ENCODE assay signal across 1 fruit fly cellular context in the genomic region with DNA sequence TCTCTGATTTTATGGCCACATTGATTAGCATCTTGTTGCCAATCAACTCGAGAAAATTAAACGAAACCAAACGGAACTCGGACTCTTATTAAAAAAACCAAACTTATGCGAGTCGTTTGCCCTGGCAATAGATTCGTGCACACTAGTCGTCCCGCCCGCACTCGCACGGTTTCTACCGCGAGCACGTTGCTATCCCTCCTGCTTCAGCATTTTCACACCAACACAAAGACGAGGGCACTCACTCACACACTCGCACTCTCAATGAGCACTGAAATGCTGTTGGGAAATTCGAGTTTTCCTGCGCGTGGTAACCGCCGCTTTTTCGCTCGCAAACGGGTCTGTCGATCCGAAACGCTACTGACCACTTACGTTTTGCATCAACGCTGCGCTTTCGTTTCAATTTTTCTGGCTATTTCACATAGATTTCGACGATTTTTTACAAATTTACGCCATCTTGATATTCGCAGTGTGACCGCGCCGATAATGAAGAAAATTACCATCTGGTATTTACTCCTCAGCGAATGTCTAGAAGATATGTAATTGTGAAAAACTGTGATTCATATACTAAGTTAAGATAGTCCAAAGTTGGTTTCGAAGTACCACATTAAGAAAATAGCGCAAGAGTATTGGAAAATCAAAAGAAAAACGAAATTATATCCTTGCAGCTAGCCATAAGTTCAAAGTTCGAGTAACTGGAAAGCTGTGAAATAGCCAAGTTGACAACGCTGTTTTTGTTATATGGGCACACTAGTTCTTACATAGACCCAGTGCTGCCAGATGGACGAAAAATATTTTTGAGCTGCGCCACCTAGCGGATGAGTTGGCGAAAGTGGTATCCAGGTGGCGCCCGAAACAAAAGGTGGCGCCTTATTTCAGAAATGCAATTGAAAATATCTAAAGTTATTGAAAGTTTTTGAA.
A peak's percentile ranks its signal among the peaks of the same experiment; 100 is the strongest.
TF ChIP-seq lines count a peak whose summit lies in the region.

TSS of gene dco (minus strand) at position 503 of the 918 bp plus-strand sequence.

TF ChIP-seq in whole organism, embryonic, 481 proteins besides CTCF, POLR2A, EP300 and RAD21 (continued from another document and continues in another):
- peak; percentile 67 for TF ChIP-seq Camta (GFP tag; optimal IDR thresholded peaks at IDR 0.05; lab: Kevin White, UChicago)
- peak; percentile 53 for TF ChIP-seq CG6272 (GFP tag; IDR thresholded peaks at IDR 0.05; lab: Robert Waterston, UW)
- peak; percentile 60 for TF ChIP-seq Mad (GFP tag; optimal IDR thresholded peaks at IDR 0.05; lab: Kevin White, UChicago)
- peak; percentile 49; the same call in 1 of the 3 replicates for TF ChIP-seq Opbp (GFP tag; IDR thresholded peaks at IDR 0.05; lab: Robert Waterston, UW; ENCODE audit: partially characterized antibody)
- TF ChIP-seq CG34224 (GFP tag; IDR thresholded peaks at IDR 0.05; lab: Robert Waterston, UW; ENCODE audit: partially characterized antibody) = no peak
- TF ChIP-seq pan (optimal IDR thresholded peaks at IDR 0.05; lab: Kevin White, UChicago) = no peak
- peak in 1 of 2 experiments; percentile 84 for TF ChIP-seq pan (GFP tag; optimal IDR thresholded peaks at IDR 0.05 in 1 of 2, IDR thresholded peaks at IDR 0.05 in 1 of 2)
- peak; percentile 58 for TF ChIP-seq CG17361 (GFP tag; IDR thresholded peaks at IDR 0.05; lab: Robert Waterston, UW)
- TF ChIP-seq CG34422 (GFP tag; IDR thresholded peaks at IDR 0.05; lab: Robert Waterston, UW) = peak; percentile 79; the same call in 2 of the 3 replicates
- TF ChIP-seq CG6683 (GFP tag; optimal IDR thresholded peaks at IDR 0.05; lab: Kevin White, UChicago) = no peak
- peak; percentile 13 for TF ChIP-seq pb (GFP tag; optimal IDR thresholded peaks at IDR 0.05; lab: Kevin White, UChicago)
- peak; percentile 75 for TF ChIP-seq Ada2b (GFP tag; IDR thresholded peaks at IDR 0.05; lab: Robert Waterston, UW)
- peak; percentile 77; the same call in 2 of the 3 replicates for TF ChIP-seq H15 (GFP tag; IDR thresholded peaks at IDR 0.05; lab: Robert Waterston, UW)
- TF ChIP-seq btn (GFP tag; optimal IDR thresholded peaks at IDR 0.05; lab: Kevin White, UChicago) = peak; percentile 39
- no peak for TF ChIP-seq crc (GFP tag; optimal IDR thresholded peaks at IDR 0.05; lab: Kevin White, UChicago)
- peak; percentile 4 for TF ChIP-seq Atf-2 (GFP tag; optimal IDR thresholded peaks at IDR 0.05; lab: Kevin White, UChicago)
- no peak for TF ChIP-seq Lpt (GFP tag; optimal IDR thresholded peaks at IDR 0.05; lab: Kevin White, UChicago)
- peak; percentile 40 for TF ChIP-seq CG10209 (GFP tag; optimal IDR thresholded peaks at IDR 0.05; lab: Kevin White, UChicago)
- no peak for TF ChIP-seq sima (GFP tag; optimal IDR thresholded peaks at IDR 0.05; lab: Kevin White, UChicago)
- peak; percentile 34 for TF ChIP-seq CG10979 (tag; optimal IDR thresholded peaks at IDR 0.05; lab: Kevin White, UChicago)
- TF ChIP-seq mirr (GFP tag; optimal IDR thresholded peaks at IDR 0.05; lab: Kevin White, UChicago) = no peak
- TF ChIP-seq tgo (GFP tag; IDR thresholded peaks at IDR 0.05; lab: Robert Waterston, UW) = peak; percentile 80
- TF ChIP-seq Hr51 (GFP tag; optimal IDR thresholded peaks at IDR 0.05; lab: Kevin White, UChicago) = peak; percentile 22 to 63
- peak; percentile 63 for TF ChIP-seq CG11504 (tag; optimal IDR thresholded peaks at IDR 0.05; lab: Kevin White, UChicago)
- TF ChIP-seq slou (GFP tag; optimal IDR thresholded peaks at IDR 0.05; lab: Kevin White, UChicago) = peak; percentile 50
- peak; percentile 98 for TF ChIP-seq Med (GFP tag; lab: Kevin White, UChicago)
- peak; percentile 8 for TF ChIP-seq Asciz (GFP tag; optimal IDR thresholded peaks at IDR 0.05; lab: Kevin White, UChicago)
- TF ChIP-seq prd (optimal IDR thresholded peaks at IDR 0.05; lab: Kevin White, UChicago) = no peak
- TF ChIP-seq prd (GFP tag; IDR thresholded peaks at IDR 0.05; lab: Robert Waterston, UW) = peak; percentile 89
- peak; percentile 32; the same call in 1 of the 2 replicates for TF ChIP-seq Bgb (GFP tag; IDR thresholded peaks at IDR 0.05; lab: Robert Waterston, UW; ENCODE audit: partially characterized antibody)
- TF ChIP-seq sug (tag; optimal IDR thresholded peaks at IDR 0.05; lab: Kevin White, UChicago) = peak; percentile 61
- no peak for TF ChIP-seq CG5180 (GFP tag; optimal IDR thresholded peaks at IDR 0.05; lab: Kevin White, UChicago)
- peak; percentile 4 for TF ChIP-seq CG3163 (GFP tag; optimal IDR thresholded peaks at IDR 0.05; lab: Kevin White, UChicago)
- TF ChIP-seq Elba2 (GFP tag; optimal IDR thresholded peaks at IDR 0.05; lab: Kevin White, UChicago) = peak; percentile 24
- TF ChIP-seq B-H1 (GFP tag; IDR thresholded peaks at IDR 0.05; lab: Robert Waterston, UW) = peak; percentile 61
- 0 out of 2 replicates have a peak, but pooled peaks have one; percentile 20 for TF ChIP-seq sim (GFP tag; IDR thresholded peaks at IDR 0.05; lab: Robert Waterston, UW)
- peak; percentile 96 for TF ChIP-seq CG32532 (GFP tag; IDR thresholded peaks at IDR 0.05; lab: Robert Waterston, UW)
- no peak for TF ChIP-seq psq (GFP tag; optimal IDR thresholded peaks at IDR 0.05; lab: Kevin White, UChicago)
- peak; percentile 90 for TF ChIP-seq D (optimal IDR thresholded peaks at IDR 0.05; lab: Kevin White, UChicago)
- no peak for TF ChIP-seq D (GFP tag; optimal IDR thresholded peaks at IDR 0.05; lab: Kevin White, UChicago)
- peak; percentile 51; the same call in 1 of the 2 replicates for TF ChIP-seq klu (GFP tag; IDR thresholded peaks at IDR 0.05; lab: Robert Waterston, UW)
- TF ChIP-seq CG9817 (tag; optimal IDR thresholded peaks at IDR 0.05; lab: Kevin White, UChicago) = peak; percentile 74
- no peak; the same call in 1 of the 2 replicates for TF ChIP-seq Ravus (GFP tag; IDR thresholded peaks at IDR 0.05; lab: Robert Waterston, UW)
- TF ChIP-seq cwo (GFP tag; optimal IDR thresholded peaks at IDR 0.05; lab: Kevin White, UChicago) = no peak
- TF ChIP-seq CG11560 (tag; IDR thresholded peaks at IDR 0.05; lab: Robert Waterston, UW) = peak; percentile 83
- 0 out of 2 replicates have a peak, but pooled peaks have one; percentile 6 for TF ChIP-seq bbx (GFP tag; IDR thresholded peaks at IDR 0.05; lab: Robert Waterston, UW; ENCODE audit: partially characterized antibody)
- TF ChIP-seq croc (GFP tag; conservative IDR thresholded peaks at IDR 0.05; lab: Robert Waterston, UW) = peak; percentile 54; the same call in 2 of the 3 replicates
- peak; percentile 82 for TF ChIP-seq CG11085 (GFP tag; IDR thresholded peaks at IDR 0.05; lab: Robert Waterston, UW)
- TF ChIP-seq salm (tag; optimal IDR thresholded peaks at IDR 0.05; lab: Kevin White, UChicago) = no peak
- TF ChIP-seq Hsf (GFP tag; optimal IDR thresholded peaks at IDR 0.05; lab: Kevin White, UChicago) = peak; percentile 79
- no peak for TF ChIP-seq gsb-n (tag; optimal IDR thresholded peaks at IDR 0.05; lab: Kevin White, UChicago)
- peak; percentile 95 for TF ChIP-seq CG9797 (GFP tag; optimal IDR thresholded peaks at IDR 0.05; lab: Kevin White, UChicago)
- TF ChIP-seq CG13123 (GFP tag; optimal IDR thresholded peaks at IDR 0.05; lab: Kevin White, UChicago) = peak; percentile 46
- TF ChIP-seq Dll (GFP tag; IDR thresholded peaks at IDR 0.05; lab: Robert Waterston, UW; ENCODE audit: partially characterized antibody) = no peak
- peak in 1 of 2 experiments; percentile 53 for TF ChIP-seq insv (GFP tag; optimal IDR thresholded peaks at IDR 0.05; lab: Kevin White, UChicago)
- peak; percentile 53 for TF ChIP-seq Dek (tag; optimal IDR thresholded peaks at IDR 0.05; lab: Kevin White, UChicago)
- no peak for TF ChIP-seq C15 (GFP tag; IDR thresholded peaks at IDR 0.05; lab: Robert Waterston, UW)
- TF ChIP-seq CG8281 (tag; optimal IDR thresholded peaks at IDR 0.05; lab: Kevin White, UChicago) = no peak
- TF ChIP-seq ken (GFP tag; IDR thresholded peaks at IDR 0.05; lab: Robert Waterston, UW) = peak; percentile 86
- peak; percentile 92 for TF ChIP-seq bab2 (GFP tag; optimal IDR thresholded peaks at IDR 0.05; lab: Kevin White, UChicago)
- peak; percentile 27; the same call in 1 of the 2 replicates for TF ChIP-seq CG7372 (GFP tag; IDR thresholded peaks at IDR 0.05; lab: Robert Waterston, UW)
- peak; percentile 67 for TF ChIP-seq repo (GFP tag; optimal IDR thresholded peaks at IDR 0.05; lab: Kevin White, UChicago)
- TF ChIP-seq wor (GFP tag; IDR thresholded peaks at IDR 0.05; lab: Robert Waterston, UW) = peak; percentile 50; the same call in 1 of the 2 replicates
- TF ChIP-seq CG13624 (GFP tag; optimal IDR thresholded peaks at IDR 0.05; lab: Kevin White, UChicago) = peak; percentile 82
- peak; percentile 49; the same call in 1 of the 2 replicates for TF ChIP-seq ro (GFP tag; IDR thresholded peaks at IDR 0.05; lab: Robert Waterston, UW)
- peak; percentile 42; the same call in 1 of the 2 replicates for TF ChIP-seq peb (GFP tag; IDR thresholded peaks at IDR 0.05; lab: Robert Waterston, UW)
- TF ChIP-seq CG18011 (GFP tag; optimal IDR thresholded peaks at IDR 0.05; lab: Kevin White, UChicago) = no peak
- peak; percentile 84 for TF ChIP-seq Aef1 (GFP tag; IDR thresholded peaks at IDR 0.05; lab: Robert Waterston, UW)
- peak; percentile 9 for TF ChIP-seq CG3281 (GFP tag; optimal IDR thresholded peaks at IDR 0.05; lab: Kevin White, UChicago)
- TF ChIP-seq CG7928 (GFP tag; optimal IDR thresholded peaks at IDR 0.05; lab: Kevin White, UChicago) = no peak
- peak; percentile 80 for TF ChIP-seq HLH54F (GFP tag; optimal IDR thresholded peaks at IDR 0.05; lab: Kevin White, UChicago)
- TF ChIP-seq Sox102F (GFP tag; optimal IDR thresholded peaks at IDR 0.05; lab: Kevin White, UChicago) = peak; percentile 63
- TF ChIP-seq CG1832 (GFP tag; optimal IDR thresholded peaks at IDR 0.05; lab: Kevin White, UChicago) = peak; percentile 90
- peak; percentile 82 for TF ChIP-seq ssp (GFP tag; IDR thresholded peaks at IDR 0.05; lab: Robert Waterston, UW)
- TF ChIP-seq CG33213 (GFP tag; optimal IDR thresholded peaks at IDR 0.05; lab: Kevin White, UChicago) = peak; percentile 96
- TF ChIP-seq Hr39 (optimal IDR thresholded peaks at IDR 0.05; lab: Kevin White, UChicago) = no peak
- peak; percentile 83 for TF ChIP-seq Hmr (GFP tag; optimal IDR thresholded peaks at IDR 0.05; lab: Kevin White, UChicago)
- peak; percentile 41 for TF ChIP-seq BEAF-32 (GFP tag; optimal IDR thresholded peaks at IDR 0.05; lab: Kevin White, UChicago)
- peak; percentile 93 for TF ChIP-seq gfzf (GFP tag; optimal IDR thresholded peaks at IDR 0.05; lab: Kevin White, UChicago)
- no peak for TF ChIP-seq CG7556 (GFP tag; optimal IDR thresholded peaks at IDR 0.05; lab: Kevin White, UChicago)
- no peak for TF ChIP-seq Poxn (GFP tag; IDR thresholded peaks at IDR 0.05; lab: Robert Waterston, UW)
- TF ChIP-seq ac (GFP tag; optimal IDR thresholded peaks at IDR 0.05; lab: Kevin White, UChicago) = no peak
- TF ChIP-seq CG2712 (tag; optimal IDR thresholded peaks at IDR 0.05; lab: Kevin White, UChicago) = peak; percentile 77
- TF ChIP-seq CG10267 (tag; optimal IDR thresholded peaks at IDR 0.05; lab: Kevin White, UChicago) = peak; percentile 60
- TF ChIP-seq CG15011 (GFP tag; optimal IDR thresholded peaks at IDR 0.05; lab: Kevin White, UChicago) = no peak
- peak; percentile 93 for TF ChIP-seq CG8944 (GFP tag; optimal IDR thresholded peaks at IDR 0.05; lab: Kevin White, UChicago)
- peak; percentile 49 for TF ChIP-seq CG11398 (GFP tag; optimal IDR thresholded peaks at IDR 0.05; lab: Kevin White, UChicago)
- TF ChIP-seq Hand (GFP tag; optimal IDR thresholded peaks at IDR 0.05; lab: Kevin White, UChicago) = no peak
- peak; percentile 67 for TF ChIP-seq caup (GFP tag; optimal IDR thresholded peaks at IDR 0.05; lab: Kevin White, UChicago; ENCODE audit: severe bottlenecking)
- TF ChIP-seq CG6689 (GFP tag; IDR thresholded peaks at IDR 0.05; lab: Robert Waterston, UW) = peak; percentile 61
- TF ChIP-seq Trl (optimal IDR thresholded peaks at IDR 0.05; lab: Kevin White, UChicago) = peak in 1 of 2 experiments; percentile 19
- peak; percentile 61 for TF ChIP-seq Trl (GFP tag; optimal IDR thresholded peaks at IDR 0.05; lab: Kevin White, UChicago)
- no peak for TF ChIP-seq CG7745 (tag; optimal IDR thresholded peaks at IDR 0.05; lab: Kevin White, UChicago)
- peak; percentile 63 for TF ChIP-seq Taf1 (GFP tag; IDR thresholded peaks at IDR 0.05; lab: Robert Waterston, UW)
- no peak for TF ChIP-seq usp (GFP tag; optimal IDR thresholded peaks at IDR 0.05; lab: Kevin White, UChicago)
- TF ChIP-seq CG15479 (GFP tag; optimal IDR thresholded peaks at IDR 0.05; lab: Kevin White, UChicago) = no peak
- peak; percentile 22 for TF ChIP-seq Oli (tag; optimal IDR thresholded peaks at IDR 0.05; lab: Kevin White, UChicago)
- TF ChIP-seq CG3726 (GFP tag; IDR thresholded peaks at IDR 0.05; lab: Robert Waterston, UW) = peak; percentile 85; the same call in 2 of the 3 replicates
- TF ChIP-seq dysf (GFP tag; IDR thresholded peaks at IDR 0.05; lab: Robert Waterston, UW) = peak; percentile 87
- peak; percentile 88 for TF ChIP-seq lmd (GFP tag; IDR thresholded peaks at IDR 0.05; lab: Robert Waterston, UW)
- TF ChIP-seq fd64A (GFP tag; optimal IDR thresholded peaks at IDR 0.05; lab: Kevin White, UChicago) = no peak
- TF ChIP-seq z (GFP tag; IDR thresholded peaks at IDR 0.05; lab: Robert Waterston, UW) = peak; percentile 59; the same call in 1 of the 3 replicates
- no peak for TF ChIP-seq gcm (GFP tag; optimal IDR thresholded peaks at IDR 0.05; lab: Kevin White, UChicago)
- TF ChIP-seq Oaz (GFP tag; IDR thresholded peaks at IDR 0.05; lab: Robert Waterston, UW) = 0 out of 2 replicates have a peak, but pooled peaks have one; percentile 15
- TF ChIP-seq CG14050 (GFP tag; IDR thresholded peaks at IDR 0.05; lab: Robert Waterston, UW) = peak; percentile 52; the same call in 2 of the 3 replicates
- peak; percentile 47 for TF ChIP-seq CG17186 (GFP tag; optimal IDR thresholded peaks at IDR 0.05; lab: Kevin White, UChicago)
- TF ChIP-seq ranshi (GFP tag; IDR thresholded peaks at IDR 0.05; lab: Robert Waterston, UW) = peak; percentile 82
- peak; percentile 46 for TF ChIP-seq unpg (GFP tag; optimal IDR thresholded peaks at IDR 0.05; lab: Kevin White, UChicago)
- no peak for TF ChIP-seq Hey (tag; optimal IDR thresholded peaks at IDR 0.05; lab: Kevin White, UChicago)
- no peak for TF ChIP-seq tup (GFP tag; optimal IDR thresholded peaks at IDR 0.05; lab: Kevin White, UChicago)
- no peak for TF ChIP-seq CG6854 (GFP tag; optimal IDR thresholded peaks at IDR 0.05; lab: Kevin White, UChicago)
- peak; percentile 74 for TF ChIP-seq CG16815 (GFP tag; optimal IDR thresholded peaks at IDR 0.05; lab: Kevin White, UChicago)
- TF ChIP-seq CG6765 (GFP tag; optimal IDR thresholded peaks at IDR 0.05; lab: Kevin White, UChicago) = peak; percentile 23
- TF ChIP-seq CG2678 (tag; optimal IDR thresholded peaks at IDR 0.05; lab: Kevin White, UChicago) = peak; percentile 27
- peak; percentile 90 for TF ChIP-seq pnt (GFP tag; optimal IDR thresholded peaks at IDR 0.05; lab: Kevin White, UChicago)
- peak; percentile 18 for TF ChIP-seq Vsx1 (GFP tag; optimal IDR thresholded peaks at IDR 0.05; lab: Kevin White, UChicago)
- no peak for TF ChIP-seq pros (GFP tag; optimal IDR thresholded peaks at IDR 0.05; lab: Kevin White, UChicago)
